Fruit fly (Drosophila melanogaster) whole organism, wandering third instar larva: Measurements from ENCODE around the gene AMPKalpha.

ENCODE experiments used
- HLH106 ChIP-seq: fragments of 200-800 bp; optimal IDR thresholded peaks from 3 replicates; lab custom pipeline; 2019; ENCODE audit warnings: missing biosample characterization, mild to moderate bottlenecking, missing genetic modification characterization, moderate library complexity
- Myc ChIP-seq: fragments of >200 bp; optimal IDR thresholded peaks from 2 replicates; lab custom pipeline; 2017

- TF ChIP-seq HLH106 (tag; lab: Kevin White, UChicago) (no peak), Myc (lab: Kevin White, UChicago) (no peak)
Observed at dm6 chrX:1414269-1414668, 38.9 kb downstream of the AMPKalpha start.
